Fruit fly (Drosophila melanogaster) whole organism, embryonic: ENCODE data around the gene CG14667.
A peak's percentile ranks its signal among the peaks of the same experiment; 100 is the strongest.

ENCODE experiments used
- Adf1 ChIP-seq: fragments of 200-800 bp; sonication (Bioruptor generic); IDR thresholded peaks from 2 replicates; pipeline ENCODE4 v1.3.6; 2022; ENCODE audit warnings: missing biosample characterization, missing genetic modification characterization
- Atf3 ChIP-seq: fragments of 200-800 bp; sonication (Bioruptor generic); optimal IDR thresholded peaks from 3 replicates; lab custom pipeline; 2016; ENCODE audit warnings: missing biosample characterization, missing genetic modification characterization
- CG1024 ChIP-seq: fragments of 200-800 bp; sonication (Bioruptor generic); IDR thresholded peaks from 2 replicates; pipeline ENCODE4 v1.3.6; 2022; ENCODE audit warnings: missing biosample characterization, missing genetic modification characterization
- CG10267 ChIP-seq: fragments of 200-800 bp; sonication (Bioruptor generic); optimal IDR thresholded peaks from 2 replicates; lab custom pipeline; 2018; ENCODE audit warnings: missing biosample characterization, mild to moderate bottlenecking, missing genetic modification characterization, moderate library complexity
- CG11398 ChIP-seq: fragments of 200-800 bp; sonication (Bioruptor generic); optimal IDR thresholded peaks from 2 replicates; lab custom pipeline; 2016; ENCODE audit warnings: missing biosample characterization, missing genetic modification characterization
- CG11504 ChIP-seq: fragments of 200-800 bp; sonication (Bioruptor generic); optimal IDR thresholded peaks from 3 replicates; lab custom pipeline; 2019; ENCODE audit warnings: missing biosample characterization, mild to moderate bottlenecking, missing genetic modification characterization, moderate library complexity
- CG11696 ChIP-seq: fragments of 200-800 bp; sonication (Bioruptor generic); IDR thresholded peaks from 2 replicates; pipeline ENCODE4 v1.3.6; 2022; ENCODE audit warnings: missing biosample characterization, missing genetic modification characterization
- CG12391 ChIP-seq: fragments of 200-800 bp; sonication (Bioruptor generic); optimal IDR thresholded peaks from 3 replicates; lab custom pipeline; 2018; ENCODE audit warnings: missing biosample characterization, mild to moderate bottlenecking, missing genetic modification characterization, moderate library complexity
- CG1529 ChIP-seq: fragments of 200-800 bp; sonication (Bioruptor generic); optimal IDR thresholded peaks from 3 replicates; lab custom pipeline; 2018; ENCODE audit warnings: missing biosample characterization, missing genetic modification characterization
- CG30020 ChIP-seq: fragments of 200-800 bp; optimal IDR thresholded peaks from 2 replicates; lab custom pipeline; 2019; ENCODE audit warnings: missing biosample characterization, mild to moderate bottlenecking, missing genetic modification characterization, moderate library complexity
- CG32532 ChIP-seq: fragments of 200-800 bp; sonication (Bioruptor generic); IDR thresholded peaks from 2 replicates; pipeline ENCODE4 v1.3.6; 2022; ENCODE audit warnings: missing biosample characterization, missing genetic modification characterization
- CG33213 ChIP-seq: fragments of 200-800 bp; sonication (Bioruptor generic); optimal IDR thresholded peaks from 3 replicates; lab custom pipeline; 2016; ENCODE audit warnings: missing biosample characterization, missing genetic modification characterization
- CG34376 ChIP-seq: fragments of 200-800 bp; sonication (Bioruptor generic); optimal IDR thresholded peaks from 2 replicates; lab custom pipeline; 2018; ENCODE audit warnings: missing biosample characterization, mild to moderate bottlenecking, missing genetic modification characterization
- CG34422 ChIP-seq: fragments of 200-800 bp; sonication (Bioruptor generic); IDR thresholded peaks from 3 replicates; pipeline ENCODE4 v1.3.6; 2022; ENCODE audit warnings: missing biosample characterization, missing genetic modification characterization
- CG4404 ChIP-seq: fragments of 200-800 bp; sonication (Bioruptor generic); IDR thresholded peaks from 2 replicates; pipeline ENCODE4 v1.3.6; 2022; ENCODE audit warnings: missing biosample characterization, missing genetic modification characterization
- CG4707 ChIP-seq: fragments of 200-800 bp; sonication (Bioruptor generic); optimal IDR thresholded peaks from 2 replicates; lab custom pipeline; 2018; ENCODE audit warnings: missing biosample characterization, mild to moderate bottlenecking, missing genetic modification characterization, moderate library complexity
- CG5953 ChIP-seq: fragments of 200-800 bp; sonication (Bioruptor generic); IDR thresholded peaks from 2 replicates; pipeline ENCODE4 v1.3.6; 2022; ENCODE audit warnings: missing biosample characterization, missing genetic modification characterization
- CG6175 ChIP-seq: fragments of 200-800 bp; sonication (Bioruptor generic); IDR thresholded peaks from 3 replicates; pipeline ENCODE4 v1.3.6; 2022; ENCODE audit warnings: missing biosample characterization, missing genetic modification characterization
- CG6813 ChIP-seq: fragments of 200-800 bp; sonication (Bioruptor generic); optimal IDR thresholded peaks from 2 replicates; lab custom pipeline; 2017; ENCODE audit warnings: missing biosample characterization, missing genetic modification characterization, mild to moderate bottlenecking, moderate library complexity, missing genetic modification reagents
- CG7963 ChIP-seq: fragments of 200-800 bp; sonication (Bioruptor generic); IDR thresholded peaks from 3 replicates; pipeline ENCODE4 v1.3.6; 2022; ENCODE audit warnings: missing biosample characterization, missing genetic modification characterization; ENCODE audit not compliant: partially characterized antibody
- CG9437 ChIP-seq: fragments of 200-800 bp; sonication (Bioruptor generic); optimal IDR thresholded peaks from 2 replicates; lab custom pipeline; 2018; ENCODE audit warnings: missing biosample characterization, mild to moderate bottlenecking, missing genetic modification characterization
- CkIIα-i1 ChIP-seq: fragments of 200-800 bp; sonication (Bioruptor generic); IDR thresholded peaks from 2 replicates; pipeline ENCODE4 v1.3.6; 2022; ENCODE audit warnings: missing biosample characterization, missing genetic modification characterization
- D19B ChIP-seq: fragments of 200-800 bp; sonication (Bioruptor generic); optimal IDR thresholded peaks from 2 replicates; lab custom pipeline; 2017; ENCODE audit warnings: missing biosample characterization, mild to moderate bottlenecking, missing genetic modification characterization
- Dip3 ChIP-seq: fragments of 200-800 bp; sonication (Bioruptor generic); optimal IDR thresholded peaks from 3 replicates; lab custom pipeline; 2016; ENCODE audit warnings: missing biosample characterization, missing genetic modification characterization
- Eip74EF ChIP-seq, 2 experiments: fragments of 200-800 bp in 1 of 2; fragments of >200 bp in 1 of 2; sonication (Bioruptor generic) in 1 of 2; optimal IDR thresholded peaks; 2 replicates each; lab custom pipeline; 2017 to 2019; ENCODE audit warnings: missing biosample characterization in 2 of 2, missing genetic modification characterization in 2 of 2, mild to moderate bottlenecking in 1 of 2, moderate library complexity in 1 of 2
- GATAe ChIP-seq: fragments of 200-800 bp; sonication (Bioruptor generic); conservative IDR thresholded peaks from 2 replicates; pipeline ENCODE4 v1.3.6; 2022; ENCODE audit warnings: missing biosample characterization, missing genetic modification characterization
- HmgZ ChIP-seq: fragments of 200-800 bp; sonication (Bioruptor generic); optimal IDR thresholded peaks from 2 replicates; lab custom pipeline; 2018; ENCODE audit warnings: missing biosample characterization, mild to moderate bottlenecking, missing genetic modification characterization
- Neu2 ChIP-seq: fragments of 200-800 bp; sonication (Bioruptor generic); optimal IDR thresholded peaks from 3 replicates; lab custom pipeline; 2016; ENCODE audit warnings: missing biosample characterization, missing genetic modification characterization, borderline replicate concordance
- Oli ChIP-seq: fragments of 200-800 bp; sonication (Bioruptor generic); optimal IDR thresholded peaks from 2 replicates; lab custom pipeline; 2018; ENCODE audit warnings: missing biosample characterization, mild to moderate bottlenecking, missing genetic modification characterization, moderate library complexity
- Pdp1 ChIP-seq, 2 experiments: fragments of 200-800 bp; sonication (Bioruptor generic); optimal IDR thresholded peaks; 3 replicates each; lab custom pipeline; 2016; ENCODE audit warnings: missing biosample characterization in 2 of 2, missing genetic modification characterization in 2 of 2, mild to moderate bottlenecking in 1 of 2, moderate library complexity in 1 of 2
- Sry-δ ChIP-seq: fragments of 200-800 bp; sonication (Bioruptor generic); optimal IDR thresholded peaks from 2 replicates; lab custom pipeline; 2016; ENCODE audit warnings: missing biosample characterization, missing genetic modification characterization
- abd-A ChIP-seq: fragments of 200-800 bp; sonication (Bioruptor generic); optimal IDR thresholded peaks from 3 replicates; lab custom pipeline; 2019; ENCODE audit warnings: missing biosample characterization, mild to moderate bottlenecking, missing genetic modification characterization, moderate library complexity
- ara ChIP-seq: fragments of 200-800 bp; sonication (Bioruptor generic); IDR thresholded peaks from 2 replicates; pipeline ENCODE4 v1.3.6; 2022; ENCODE audit warnings: missing biosample characterization, missing genetic modification characterization
- ato ChIP-seq: fragments of 200-800 bp; sonication (Bioruptor generic); IDR thresholded peaks from 2 replicates; pipeline ENCODE4 v1.3.6; 2022; ENCODE audit warnings: missing biosample characterization, missing genetic modification characterization; ENCODE audit not compliant: partially characterized antibody
- ci ChIP-seq: fragments of 200-800 bp; sonication (Bioruptor generic); IDR thresholded peaks from 3 replicates; pipeline ENCODE4 v1.3.6; 2022; ENCODE audit warnings: missing biosample characterization, missing genetic modification characterization
- dmrt99B ChIP-seq: fragments of 200-800 bp; sonication (Bioruptor generic); optimal IDR thresholded peaks from 2 replicates; lab custom pipeline; 2018; ENCODE audit warnings: missing biosample characterization, mild to moderate bottlenecking, missing genetic modification characterization, moderate library complexity
- emc ChIP-seq: fragments of 200-800 bp; sonication (Bioruptor generic); optimal IDR thresholded peaks from 2 replicates; lab custom pipeline; 2016; ENCODE audit warnings: missing biosample characterization, missing genetic modification characterization
- fd102C ChIP-seq: fragments of 200-800 bp; sonication (Bioruptor generic); optimal IDR thresholded peaks from 2 replicates; lab custom pipeline; 2018; ENCODE audit warnings: missing biosample characterization, mild to moderate bottlenecking, missing genetic modification characterization, moderate library complexity
- fd64A ChIP-seq: fragments of 200-800 bp; sonication (Bioruptor generic); optimal IDR thresholded peaks from 3 replicates; lab custom pipeline; 2018; ENCODE audit warnings: missing biosample characterization, mild to moderate bottlenecking, missing genetic modification characterization
- gt ChIP-seq: fragments of 200-800 bp; sonication (Bioruptor generic); IDR thresholded peaks from 2 replicates; pipeline ENCODE4 v1.3.6; 2022; ENCODE audit warnings: missing biosample characterization, missing genetic modification characterization
- kni ChIP-seq: fragments of 200-800 bp; sonication (Bioruptor generic); optimal IDR thresholded peaks from 3 replicates; lab custom pipeline; 2017; ENCODE audit warnings: mild to moderate bottlenecking, missing biosample characterization, missing genetic modification reagents, missing genetic modification characterization
- odd ChIP-seq: fragments of 200-800 bp; sonication (Bioruptor generic); optimal IDR thresholded peaks from 2 replicates; lab custom pipeline; 2017; ENCODE audit warnings: missing biosample characterization, mild to moderate bottlenecking, missing genetic modification characterization
- onecut ChIP-seq: fragments of 200-800 bp; sonication (Bioruptor generic); IDR thresholded peaks from 2 replicates; pipeline ENCODE4 v1.3.6; 2022; ENCODE audit warnings: missing biosample characterization, missing genetic modification characterization
- pho ChIP-seq: fragments of 200-800 bp; sonication (Bioruptor generic); optimal IDR thresholded peaks from 2 replicates; lab custom pipeline; 2016; ENCODE audit warnings: missing biosample characterization, missing genetic modification characterization
- sna ChIP-seq: fragments of 200-800 bp; sonication (Bioruptor generic); IDR thresholded peaks from 2 replicates; pipeline ENCODE4 v1.3.6; 2022; ENCODE audit warnings: missing biosample characterization, missing genetic modification characterization; ENCODE audit not compliant: partially characterized antibody
- stwl ChIP-seq: fragments of 200-800 bp; sonication (Bioruptor generic); optimal IDR thresholded peaks from 3 replicates; lab custom pipeline; 2018; ENCODE audit warnings: missing biosample characterization, mild to moderate bottlenecking, missing genetic modification characterization, moderate library complexity
- ttk ChIP-seq: fragments of 200-800 bp; sonication (Bioruptor generic); IDR thresholded peaks from 2 replicates; pipeline ENCODE4 v2.1.2; 2022; ENCODE audit warnings: missing biosample characterization, missing genetic modification characterization
- usp ChIP-seq: fragments of >200 bp; optimal IDR thresholded peaks from 2 replicates; lab custom pipeline; 2017; ENCODE audit warnings: missing biosample characterization, missing genetic modification characterization
- wdn ChIP-seq: fragments of 200-800 bp; sonication (Bioruptor generic); IDR thresholded peaks from 2 replicates; pipeline ENCODE4 v1.3.6; 2022; ENCODE audit warnings: missing biosample characterization, missing genetic modification characterization
- zen ChIP-seq: fragments of 200-800 bp; sonication (Bioruptor generic); optimal IDR thresholded peaks from 3 replicates; lab custom pipeline; 2018; ENCODE audit warnings: missing biosample characterization, mild to moderate bottlenecking, missing genetic modification characterization, moderate library complexity

CG14667 gene

dm6 chr3R:5367512-5368169 lies 7.2 kb upstream of the CG14667 start (continued):
- no peak for TF ChIP-seq CG10267 (tag; lab: Kevin White, UChicago)
- TF ChIP-seq pho, result no peak
- no peak for TF ChIP-seq CG1529 (GFP tag; lab: Kevin White, UChicago)
- no peak for TF ChIP-seq CkIIα-i1 (GFP tag; lab: Robert Waterston, UW)
- no peak for TF ChIP-seq CG4404 (GFP tag; lab: Robert Waterston, UW)
- no peak for TF ChIP-seq GATAe (GFP tag; lab: Robert Waterston, UW)
- no peak for TF ChIP-seq CG6175 (GFP tag; lab: Robert Waterston, UW)
- no peak for TF ChIP-seq stwl
- TF ChIP-seq CG11504 (tag; lab: Kevin White, UChicago), result no peak
- no peak for TF ChIP-seq Oli
- TF ChIP-seq CG33213 (GFP tag; lab: Kevin White, UChicago), result no peak
- TF ChIP-seq CG4707 (GFP tag; lab: Kevin White, UChicago), result no peak
- TF ChIP-seq CG6813, result peak; percentile 8
- no peak for TF ChIP-seq Eip74EF (GFP tag; optimal IDR thresholded peaks at IDR 0.05; lab: Kevin White, UChicago)
- no peak for TF ChIP-seq Dip3
- no peak for TF ChIP-seq D19B (GFP tag; lab: Kevin White, UChicago)
- no peak for TF ChIP-seq fd64A
- no peak for TF ChIP-seq Pdp1 (GFP tag; optimal IDR thresholded peaks at IDR 0.05; lab: Kevin White, UChicago)
- TF ChIP-seq CG34376 (GFP tag; lab: Kevin White, UChicago), result peak; percentile 64
- TF ChIP-seq CG12391 (tag; lab: Kevin White, UChicago), result no peak
- no peak for TF ChIP-seq Atf3 (GFP tag; lab: Kevin White, UChicago)
- TF ChIP-seq CG5953, result no peak
- no peak for TF ChIP-seq zen (tag; lab: Kevin White, UChicago)
- no peak for TF ChIP-seq dmrt99B
- TF ChIP-seq CG30020 (tag; lab: Kevin White, UChicago), result no peak
- TF ChIP-seq wdn (GFP tag; lab: Robert Waterston, UW), result no peak
- TF ChIP-seq Neu2 (GFP tag; lab: Kevin White, UChicago), result peak; percentile 42
- TF ChIP-seq gt (GFP tag; lab: Robert Waterston, UW), result no peak
- TF ChIP-seq CG34422 (GFP tag; lab: Robert Waterston, UW), result peak; percentile 74; the same call in 2 of the 3 replicates
- TF ChIP-seq CG32532, result no peak
- TF ChIP-seq CG9437 (GFP tag; lab: Kevin White, UChicago), result no peak
- TF ChIP-seq HmgZ, result peak; percentile 0
- TF ChIP-seq Sry-δ (GFP tag; lab: Kevin White, UChicago), result no peak
- TF ChIP-seq CG11398 (GFP tag; lab: Kevin White, UChicago), result no peak
- no peak for TF ChIP-seq fd102C
- TF ChIP-seq usp (GFP tag; lab: Kevin White, UChicago), result no peak
- TF ChIP-seq odd (GFP tag; lab: Kevin White, UChicago), result no peak
- no peak for TF ChIP-seq emc (GFP tag; lab: Kevin White, UChicago)
- peak; percentile 19; the same call in 1 of the 2 replicates for TF ChIP-seq Adf1 (GFP tag; lab: Robert Waterston, UW)
- TF ChIP-seq ttk (GFP tag; lab: Robert Waterston, UW), result no peak
- no peak for TF ChIP-seq CG7963
- peak; percentile 83 for TF ChIP-seq kni (GFP tag; lab: Kevin White, UChicago)
- TF ChIP-seq onecut, result no peak
- TF ChIP-seq ci (GFP tag; lab: Robert Waterston, UW), result no peak
- TF ChIP-seq ato (GFP tag; lab: Robert Waterston, UW), result no peak
- no peak for TF ChIP-seq CG11696 (GFP tag; lab: Robert Waterston, UW)
- TF ChIP-seq sna (GFP tag; lab: Robert Waterston, UW), result peak; percentile 28; the same call in 1 of the 2 replicates
- TF ChIP-seq abd-A, result peak; percentile 6
- no peak for TF ChIP-seq ara (GFP tag; lab: Robert Waterston, UW)
- TF ChIP-seq CG1024, result no peak
